Fruit fly (Drosophila melanogaster) Kc167 (cell line): ENCODE data around the gene Alp9.

ENCODE experiments used
- Sin3A ChIP-seq: fragments of >200 bp; optimal IDR thresholded peaks from 2 replicates; lab custom pipeline; 2018; ENCODE audit warnings: missing external identifiers
- h ChIP-seq: fragments of >200 bp; optimal IDR thresholded peaks from 3 replicates; lab custom pipeline; 2018; ENCODE audit warnings: missing external identifiers
- insv ChIP-seq: fragments of >200 bp; optimal IDR thresholded peaks from 3 replicates; lab custom pipeline; 2018; ENCODE audit warnings: missing external identifiers
- psq ChIP-seq: fragments of >200 bp; optimal IDR thresholded peaks from 2 replicates; lab custom pipeline; 2017; ENCODE audit warnings: missing external identifiers

- TF ChIP-seq h (no peak), insv (lab: Kevin White, UChicago) (no peak), psq (lab: Kevin White, UChicago) (no peak), Sin3A (no peak)
Observed at dm6 chr3L:5579762-5580161, 15.6 kb upstream of the Alp9 start.
